Worm (Caenorhabditis elegans): ENCODE measurements around the gene pxn-2.

ce11 chrX:10992177-10992576 is 13.1 kb upstream of the pxn-2 start, which contains the start of gene ver-3:
- no peak for TF ChIP-seq Y79H2A.3 (GFP tag; conservative IDR thresholded peaks at IDR 0.05)
- no peak for TF ChIP-seq F52B5.7 (tag; optimal IDR thresholded peaks at IDR 0.05)
- no peak for TF ChIP-seq Y67H2A.10 (GFP tag; conservative IDR thresholded peaks at IDR 0.05)
- TF ChIP-seq unc-62 (GFP tag; optimal IDR thresholded peaks at IDR 0.05) = no peak
- TF ChIP-seq athp-1 (tag; optimal IDR thresholded peaks at IDR 0.05) = no peak
- TF ChIP-seq tbp1 (GFP tag; optimal IDR thresholded peaks at IDR 0.05) = no peak
- no peak for TF ChIP-seq nhr-179 (tag; optimal IDR thresholded peaks at IDR 0.05)

Data from whole organism, young adult.